Worm (Caenorhabditis elegans) whole organism, young adult: Measurements from ENCODE around the gene phat-4.

Experiments used
- Y56A3A.18 ChIP-seq: fragments of 200-800 bp; sonication (Bioruptor generic); IDR thresholded peaks from 2 replicates; pipeline ENCODE4 v1.3.6; 2022; ENCODE audit warnings: missing genetic modification reagents, missing genetic modification characterization, missing compliant biosample characterization
- chd-7 ChIP-seq: sonication (generic microtip); optimal IDR thresholded peaks from 2 replicates; lab custom pipeline; 2016; ENCODE audit warnings: mild to moderate bottlenecking, missing genetic modification characterization, moderate library complexity, missing compliant biosample characterization

- TF ChIP-seq chd-7 (tag; lab: Kevin White, UChicago), result no peak
- TF ChIP-seq Y56A3A.18 (GFP tag; lab: Robert Waterston, UW), result no peak
Measured at ce11 chrV:4114627-4115026, 15.1 kb upstream of the phat-4 start, which contains the start of gene srw-133.
